Fruit fly (Drosophila melanogaster): ENCODE data around the gene CG18477.
A peak's percentile ranks its signal among the peaks of the same experiment; 100 is the strongest.

CG18477 gene

DNA sequence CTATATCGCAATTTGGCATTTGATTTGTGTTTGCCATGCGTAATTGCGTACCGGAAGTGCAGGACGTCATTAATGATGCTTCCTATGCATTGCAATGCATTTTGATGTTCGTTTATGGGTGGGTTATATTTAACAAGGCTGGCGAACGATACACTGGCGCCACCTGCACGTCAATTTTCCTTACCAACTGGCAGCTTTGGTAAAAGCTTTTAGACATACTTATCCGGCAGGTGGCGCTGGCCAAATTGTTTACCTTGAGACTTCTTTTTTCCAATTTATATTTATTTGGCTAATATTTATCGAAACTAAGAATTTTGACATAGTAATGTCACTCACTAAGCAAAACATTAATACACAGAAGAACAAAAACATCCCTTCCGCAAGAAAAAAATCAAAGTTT lies 17.1 kb upstream of the CG18477 start (continued):
- TF ChIP-seq CG6254 (GFP tag; optimal IDR thresholded peaks at IDR 0.05) = no peak
- TF ChIP-seq phol (tag; optimal IDR thresholded peaks at IDR 0.05) = no peak
- TF ChIP-seq stwl (tag; optimal IDR thresholded peaks at IDR 0.05) = peak; percentile 64
- TF ChIP-seq CG18262 (tag; optimal IDR thresholded peaks at IDR 0.05) = no peak
- TF ChIP-seq CG10654 (GFP tag; optimal IDR thresholded peaks at IDR 0.05) = peak; percentile 10
- TF ChIP-seq GATAe (GFP tag; conservative IDR thresholded peaks at IDR 0.05) = no peak
- no peak for TF ChIP-seq psq (GFP tag; optimal IDR thresholded peaks at IDR 0.05)
- TF ChIP-seq cad (GFP tag; optimal IDR thresholded peaks at IDR 0.05) = no peak
- TF ChIP-seq CG8359 (GFP tag; optimal IDR thresholded peaks at IDR 0.05; ENCODE audit: borderline replicate concordance) = no peak
- no peak for TF ChIP-seq Atf-2 (GFP tag; optimal IDR thresholded peaks at IDR 0.05)
- TF ChIP-seq Neu2 (GFP tag; optimal IDR thresholded peaks at IDR 0.05; ENCODE audit: borderline replicate concordance) = no peak
- TF ChIP-seq ato (GFP tag; IDR thresholded peaks at IDR 0.05; ENCODE audit: partially characterized antibody) = no peak
- TF ChIP-seq CG13287 (GFP tag; IDR thresholded peaks at IDR 0.05; ENCODE audit: partially characterized antibody) = peak; percentile 41; the same call in 1 of the 2 replicates
- TF ChIP-seq sug (tag; optimal IDR thresholded peaks at IDR 0.05) = no peak
- TF ChIP-seq sisA (GFP tag; IDR thresholded peaks at IDR 0.05) = no peak
- TF ChIP-seq crc (GFP tag; optimal IDR thresholded peaks at IDR 0.05) = no peak
- TF ChIP-seq CG6765 (GFP tag; optimal IDR thresholded peaks at IDR 0.05) = no peak
- no peak for TF ChIP-seq CG12659 (GFP tag; optimal IDR thresholded peaks at IDR 0.05)
- TF ChIP-seq CG34422 (GFP tag; IDR thresholded peaks at IDR 0.05) = no peak
- TF ChIP-seq CG7271 (tag; optimal IDR thresholded peaks at IDR 0.05) = no peak
- peak; percentile 10 for TF ChIP-seq CG12942 (GFP tag; optimal IDR thresholded peaks at IDR 0.05)
- no peak for TF ChIP-seq CG3838 (GFP tag; optimal IDR thresholded peaks at IDR 0.05)
- no peak for TF ChIP-seq CG11723 (GFP tag; optimal IDR thresholded peaks at IDR 0.05)
- TF ChIP-seq bsh (GFP tag; optimal IDR thresholded peaks at IDR 0.05) = no peak
- no peak for TF ChIP-seq ham (GFP tag; IDR thresholded peaks at IDR 0.05)
- no peak for TF ChIP-seq CG8388 (GFP tag; optimal IDR thresholded peaks at IDR 0.05)
- TF ChIP-seq CG10565 (GFP tag; optimal IDR thresholded peaks at IDR 0.05) = no peak
- TF ChIP-seq CG34376 (GFP tag; optimal IDR thresholded peaks at IDR 0.05) = no peak
- TF ChIP-seq CG6683 (GFP tag; optimal IDR thresholded peaks at IDR 0.05) = no peak
- TF ChIP-seq CG7839 (tag; optimal IDR thresholded peaks at IDR 0.05) = no peak
- no peak for TF ChIP-seq kni (GFP tag; optimal IDR thresholded peaks at IDR 0.05)
- TF ChIP-seq CG7556 (GFP tag; optimal IDR thresholded peaks at IDR 0.05) = no peak
- no peak for TF ChIP-seq CG13123 (GFP tag; optimal IDR thresholded peaks at IDR 0.05)
- no peak for TF ChIP-seq insv (GFP tag; optimal IDR thresholded peaks at IDR 0.05)
- TF ChIP-seq Opbp (GFP tag; IDR thresholded peaks at IDR 0.05; ENCODE audit: partially characterized antibody) = no peak
- no peak for TF ChIP-seq CG1792 (GFP tag; optimal IDR thresholded peaks at IDR 0.05)
- TF ChIP-seq sens (GFP tag) = peak; percentile 64
- no peak for TF ChIP-seq Gug (GFP tag; IDR thresholded peaks at IDR 0.05)
- no peak for TF ChIP-seq CG8924 (tag; optimal IDR thresholded peaks at IDR 0.05)
- TF ChIP-seq mam (GFP tag; optimal IDR thresholded peaks at IDR 0.05) = peak; percentile 9
- no peak for TF ChIP-seq Oaz (GFP tag; IDR thresholded peaks at IDR 0.05)
- no peak for TF ChIP-seq sd (tag; optimal IDR thresholded peaks at IDR 0.05)
- TF ChIP-seq CG11398 (GFP tag; optimal IDR thresholded peaks at IDR 0.05) = no peak
- peak; percentile 97 for TF ChIP-seq CTCF (GFP tag; optimal IDR thresholded peaks at IDR 0.05)
- no peak for TF ChIP-seq Ets97D (GFP tag; optimal IDR thresholded peaks at IDR 0.05)
- TF ChIP-seq ac (GFP tag; optimal IDR thresholded peaks at IDR 0.05) = no peak
- no peak for TF ChIP-seq CG9797 (GFP tag; optimal IDR thresholded peaks at IDR 0.05)
- TF ChIP-seq CG11247 (GFP tag; IDR thresholded peaks at IDR 0.05) = no peak
- no peak for TF ChIP-seq Dip3 (GFP tag; optimal IDR thresholded peaks at IDR 0.05)
- TF ChIP-seq Eip74EF (GFP tag; optimal IDR thresholded peaks at IDR 0.05) = no peak
- TF ChIP-seq pfk (GFP tag; optimal IDR thresholded peaks at IDR 0.05) = no peak
- TF ChIP-seq pzg (GFP tag; optimal IDR thresholded peaks at IDR 0.05) = no peak

Data from whole organism, embryonic.